Worm (Caenorhabditis elegans) whole organism, L4 larva: Measurements from ENCODE around the gene Y97E10AR.4.

ENCODE experiments used
- F10B5.3 ChIP-seq: sonication (generic microtip); optimal IDR thresholded peaks from 2 replicates; lab custom pipeline; 2016; ENCODE audit warnings: mild to moderate bottlenecking, missing genetic modification characterization, missing compliant biosample characterization
- F26F4.8 ChIP-seq: fragments of 200-800 bp; sonication (Bioruptor generic); conservative IDR thresholded peaks from 2 replicates; pipeline ENCODE4 v1.3.6; 2022; ENCODE audit warnings: missing genetic modification characterization, missing compliant biosample characterization
- F49E8.2 ChIP-seq: sonication (generic microtip); optimal IDR thresholded peaks from 2 replicates; lab custom pipeline; 2016; ENCODE audit warnings: missing compliant biosample characterization, mild to moderate bottlenecking, missing genetic modification characterization, borderline replicate concordance
- Y5F2A.4 ChIP-seq: fragments of 200-800 bp; sonication (Bioruptor generic); optimal IDR thresholded peaks from 2 replicates; lab custom pipeline; 2018; ENCODE audit warnings: mild to moderate bottlenecking, missing genetic modification characterization, missing compliant biosample characterization
- Y75B8A.6 ChIP-seq: fragments of 200-800 bp; sonication (Bioruptor generic); IDR thresholded peaks from 2 replicates; pipeline ENCODE4 v1.3.6; 2022; ENCODE audit warnings: missing genetic modification reagents, missing genetic modification characterization, missing compliant biosample characterization
- ZK337.2 ChIP-seq: fragments of 200-800 bp; sonication (Bioruptor generic); IDR thresholded peaks from 2 replicates; pipeline ENCODE4 v1.3.6; 2022; ENCODE audit warnings: missing genetic modification reagents, missing genetic modification characterization, missing compliant biosample characterization
- ZK546.5 ChIP-seq, 2 experiments: sonication (generic microtip); optimal IDR thresholded peaks; 2 replicates each; lab custom pipeline; 2017; ENCODE audit warnings: missing biosample characterization in 2 of 2, missing genetic modification characterization in 2 of 2
- aha-1 ChIP-seq: fragments of 150-350 bp; peaks from one replicate; lab custom pipeline; 2014; ENCODE audit warnings: missing biosample characterization, missing genetic modification characterization
- ama-1 ChIP-seq: fragments of 150-350 bp; optimal IDR thresholded peaks from 2 replicates; lab custom pipeline; 2014; ENCODE audit warnings: inconsistent platforms, mixed read lengths
- arid-1 ChIP-seq: fragments of 200-800 bp; sonication (Bioruptor generic); conservative IDR thresholded peaks from 2 replicates; pipeline ENCODE4 v1.3.6; 2022; ENCODE audit warnings: missing genetic modification reagents, missing genetic modification characterization, missing compliant biosample characterization
- ceh-62 ChIP-seq: sonication (generic microtip); optimal IDR thresholded peaks from 2 replicates; lab custom pipeline; 2017; ENCODE audit warnings: missing biosample characterization, missing genetic modification characterization
- daf-16 ChIP-seq, 3 experiments: sonication (generic microtip); optimal IDR thresholded peaks; 2 replicates each; lab custom pipeline; 2016 to 2017; ENCODE audit warnings: missing genetic modification characterization in 3 of 3, missing genetic modification reagents in 3 of 3, mild to moderate bottlenecking in 2 of 3, missing compliant biosample characterization in 2 of 3, missing biosample characterization in 1 of 3, moderate library complexity in 1 of 3
- dmd-6 ChIP-seq: fragments of 200-800 bp; sonication (Bioruptor generic); IDR thresholded peaks from 2 replicates; pipeline ENCODE4 v1.3.6; 2022; ENCODE audit warnings: missing genetic modification reagents, missing genetic modification characterization, missing compliant biosample characterization
- dmd-9 ChIP-seq: fragments of 200-800 bp; sonication (Bioruptor generic); IDR thresholded peaks from 2 replicates; pipeline ENCODE4 v1.3.6; 2022; ENCODE audit warnings: missing genetic modification reagents, missing genetic modification characterization, missing compliant biosample characterization
- egl-43 ChIP-seq: fragments of 200-800 bp; sonication (Bioruptor generic); IDR thresholded peaks from 2 replicates; pipeline ENCODE4 v1.3.6; 2022; ENCODE audit warnings: missing genetic modification reagents, missing genetic modification characterization, missing compliant biosample characterization
- fos-1 ChIP-seq: fragments of 150-350 bp; optimal IDR thresholded peaks from 2 replicates; lab custom pipeline; 2014; ENCODE audit warnings: missing biosample characterization, missing genetic modification characterization
- gei-8 ChIP-seq: fragments of 200-800 bp; sonication (Bioruptor generic); optimal IDR thresholded peaks from 2 replicates; lab custom pipeline; 2018; ENCODE audit warnings: mild to moderate bottlenecking, missing genetic modification characterization, missing compliant biosample characterization
- hmg-1.1 ChIP-seq: fragments of 200-800 bp; sonication (Bioruptor generic); IDR thresholded peaks from 2 replicates; pipeline ENCODE4 v1.3.6; 2022; ENCODE audit warnings: missing genetic modification reagents, missing genetic modification characterization, missing compliant biosample characterization
- jun-1 ChIP-seq: fragments of 150-350 bp; optimal IDR thresholded peaks from 2 replicates; lab custom pipeline; 2014; ENCODE audit warnings: missing biosample characterization, missing genetic modification reagents, missing genetic modification characterization
- lim-7 ChIP-seq: fragments of 200-800 bp; sonication (Bioruptor generic); IDR thresholded peaks from 2 replicates; pipeline ENCODE4 v1.3.6; 2022; ENCODE audit warnings: missing genetic modification characterization, missing compliant biosample characterization
- lin-1 ChIP-seq: fragments of 200-800 bp; sonication (Bioruptor generic); IDR thresholded peaks from 2 replicates; pipeline ENCODE4 v1.3.6; 2022; ENCODE audit warnings: missing genetic modification reagents, missing genetic modification characterization, missing compliant biosample characterization
- lin-13 ChIP-seq: fragments of 150-350 bp; optimal IDR thresholded peaks from 2 replicates; lab custom pipeline; 2014; ENCODE audit warnings: missing biosample characterization, missing genetic modification reagents, missing genetic modification characterization
- lin-38 ChIP-seq: fragments of 200-800 bp; sonication (Bioruptor generic); IDR thresholded peaks from 2 replicates; pipeline ENCODE4 v1.3.6; 2022; ENCODE audit warnings: missing genetic modification reagents, missing genetic modification characterization, missing compliant biosample characterization
- lsy-2 ChIP-seq, 2 experiments: fragments of 150-350 bp in 1 of 2; sonication (generic microtip) in 1 of 2; optimal IDR thresholded peaks; 2 replicates each; lab custom pipeline; 2014 to 2017; ENCODE audit warnings: missing biosample characterization in 2 of 2, missing genetic modification characterization in 2 of 2
- mdl-1 ChIP-seq, 2 experiments: fragments of 150-350 bp in 1 of 2; sonication (generic microtip) in 1 of 2; optimal IDR thresholded peaks; 2 replicates each; lab custom pipeline; 2014 to 2017; ENCODE audit warnings: missing biosample characterization in 2 of 2, missing genetic modification characterization in 2 of 2
- mxl-3 ChIP-seq: fragments of 200-800 bp; sonication (Bioruptor generic); optimal IDR thresholded peaks from 2 replicates; lab custom pipeline; 2018; ENCODE audit warnings: mild to moderate bottlenecking, missing genetic modification characterization, missing compliant biosample characterization
- nhr-11 ChIP-seq: fragments of 150-350 bp; optimal IDR thresholded peaks from 2 replicates; lab custom pipeline; 2014; ENCODE audit warnings: missing biosample characterization, missing genetic modification characterization
- nhr-111 ChIP-seq: fragments of 200-800 bp; sonication (Bioruptor generic); optimal IDR thresholded peaks from 2 replicates; lab custom pipeline; 2018; ENCODE audit warnings: mild to moderate bottlenecking, missing genetic modification characterization, missing compliant biosample characterization
- nhr-28 ChIP-seq: fragments of 150-350 bp; optimal IDR thresholded peaks from 2 replicates; lab custom pipeline; 2014; ENCODE audit warnings: missing biosample characterization, missing genetic modification characterization
- nhr-42 ChIP-seq: fragments of 200-800 bp; sonication (Bioruptor generic); IDR thresholded peaks from 2 replicates; pipeline ENCODE4 v1.3.6; 2022; ENCODE audit warnings: missing genetic modification characterization, missing compliant biosample characterization
- nhr-48 ChIP-seq: sonication (generic microtip); optimal IDR thresholded peaks from 2 replicates; lab custom pipeline; 2016; ENCODE audit warnings: mild to moderate bottlenecking, missing genetic modification characterization, missing compliant biosample characterization
- nhr-6 ChIP-seq: fragments of 150-350 bp; optimal IDR thresholded peaks from 2 replicates; lab custom pipeline; 2014; ENCODE audit warnings: missing biosample characterization, missing genetic modification characterization
- nhr-76 ChIP-seq: fragments of 150-350 bp; optimal IDR thresholded peaks from 2 replicates; lab custom pipeline; 2014; ENCODE audit warnings: missing biosample characterization, missing genetic modification characterization
- nhr-77 ChIP-seq: fragments of 150-350 bp; optimal IDR thresholded peaks from 2 replicates; lab custom pipeline; 2014; ENCODE audit warnings: missing biosample characterization, missing genetic modification characterization
- pha-4 ChIP-seq, 2 experiments: fragments of 150-350 bp in 1 of 2; fragments of 200-800 bp in 1 of 2; sonication (Bioruptor generic) in 1 of 2; IDR thresholded peaks in 1 of 2; optimal IDR thresholded peaks in 1 of 2; 2 replicates each; pipeline versions ENCODE4 v1.3.6 to Lab custom; 2014 to 2022; ENCODE audit warnings: missing genetic modification characterization in 2 of 2, missing genetic modification reagents in 2 of 2, missing biosample characterization in 1 of 2, missing compliant biosample characterization in 1 of 2
- pqm-1 ChIP-seq: sonication (generic microtip); optimal IDR thresholded peaks from 2 replicates; lab custom pipeline; 2017; ENCODE audit warnings: missing biosample characterization, missing genetic modification characterization
- sdz-12 ChIP-seq: fragments of 200-800 bp; sonication (Bioruptor generic); optimal IDR thresholded peaks from 2 replicates; lab custom pipeline; 2018; ENCODE audit warnings: mild to moderate bottlenecking, missing genetic modification characterization, missing compliant biosample characterization
- skn-1 ChIP-seq: fragments of 150-350 bp; optimal IDR thresholded peaks from 2 replicates; lab custom pipeline; 2014; ENCODE audit warnings: missing biosample characterization, missing genetic modification characterization
- snpc-4 ChIP-seq: fragments of 150-350 bp; optimal IDR thresholded peaks from 2 replicates; lab custom pipeline; 2014; ENCODE audit warnings: missing biosample characterization, missing genetic modification characterization
- spr-1 ChIP-seq: sonication (generic microtip); optimal IDR thresholded peaks from 2 replicates; lab custom pipeline; 2016; ENCODE audit warnings: mild to moderate bottlenecking, missing genetic modification characterization, missing compliant biosample characterization
- unc-130 ChIP-seq: sonication (generic microtip); optimal IDR thresholded peaks from 2 replicates; lab custom pipeline; 2016; ENCODE audit warnings: missing genetic modification reagents, missing genetic modification characterization, missing compliant biosample characterization
- zip-2 ChIP-seq: fragments of 150-350 bp; optimal IDR thresholded peaks from 2 replicates; lab custom pipeline; 2014; ENCODE audit warnings: missing biosample characterization, missing genetic modification characterization

Gene Y97E10AR.4

ce11 chrV:8031121-8031520 lies 21.1 kb upstream of the Y97E10AR.4 start, which contains the start of gene vars-1 (continued):
- TF ChIP-seq lsy-2 (tag; optimal IDR thresholded peaks at IDR 0.05; lab: Kevin White, UChicago) (peak in 1 of 2 experiments; percentile 71), Y75B8A.6 (GFP tag; lab: Robert Waterston, UW) (no peak), pha-4 (GFP tag; IDR thresholded peaks at IDR 0.05; lab: Robert Waterston, UW) (no peak), pha-4 (tag; optimal IDR thresholded peaks at IDR 0.05; lab: Kevin White, UChicago) (no peak), nhr-42 (GFP tag; lab: Robert Waterston, UW) (no peak), hmg-1.1 (GFP tag; lab: Robert Waterston, UW) (no peak), lim-7 (GFP tag; lab: Robert Waterston, UW) (no peak), mdl-1 (tag; optimal IDR thresholded peaks at IDR 0.05; lab: Kevin White, UChicago) (no peak), F10B5.3 (tag; lab: Kevin White, UChicago) (no peak), nhr-111 (GFP tag; lab: Kevin White, UChicago) (no peak), jun-1 (tag; lab: Kevin White, UChicago) (no peak), nhr-11 (tag; lab: Kevin White, UChicago) (no peak), daf-16 (GFP tag; optimal IDR thresholded peaks at IDR 0.05; lab: Kevin White, UChicago) (no peak), daf-16 (tag; optimal IDR thresholded peaks at IDR 0.05; lab: Kevin White, UChicago) (peak; percentile 37), mxl-3 (GFP tag; lab: Kevin White, UChicago) (no peak), nhr-6 (peak; percentile 4), sdz-12 (no peak)

ce11 chrV:8028825-8029489 lies 18.9 kb upstream of the Y97E10AR.4 start, which contains the start of gene oma-2:
Gene oma-2 (plus strand): TSS chrV:8029439.
- TF ChIP-seq lin-38 (peak; percentile 34), pqm-1 (no peak), nhr-28 (no peak), unc-130 (GFP tag; lab: Kevin White, UChicago) (peak; percentile 33), lsy-2 (tag; optimal IDR thresholded peaks at IDR 0.05; lab: Kevin White, UChicago) (peak in 1 of 2 experiments; percentile 25), sdz-12 (no peak), fos-1 (tag; lab: Kevin White, UChicago) (no peak), lin-1 (GFP tag; lab: Robert Waterston, UW) (no peak), dmd-9 (GFP tag; lab: Robert Waterston, UW) (no peak), lin-13 (GFP tag; lab: Kevin White, UChicago) (peak; percentile 33), Y5F2A.4 (no peak), ama-1 (lab: Kevin White, UChicago) (no peak), nhr-77 (tag; lab: Kevin White, UChicago) (no peak), gei-8 (no peak), ceh-62 (tag; lab: Kevin White, UChicago) (no peak), jun-1 (tag; lab: Kevin White, UChicago) (no peak), arid-1 (GFP tag; lab: Robert Waterston, UW) (no peak), F49E8.2 (tag; lab: Kevin White, UChicago) (peak; percentile 35), ZK337.2 (GFP tag; lab: Robert Waterston, UW) (no peak), dmd-6 (GFP tag; lab: Robert Waterston, UW) (no peak)
- TF ChIP-seq, all 104 proteins: peak for 5

ce11 chrV:8027429-8028142 lies 17.6 kb upstream of the Y97E10AR.4 start:
- no peak for TF ChIP-seq ceh-62 (tag; lab: Kevin White, UChicago)
- TF ChIP-seq ZK546.5 (tag; optimal IDR thresholded peaks at IDR 0.05; lab: Kevin White, UChicago): no peak
- TF ChIP-seq nhr-76 (tag; lab: Kevin White, UChicago): peak; percentile 3
- peak; percentile 18 for TF ChIP-seq nhr-48
- TF ChIP-seq skn-1 (tag; lab: Kevin White, UChicago): no peak
- peak; percentile 5 for TF ChIP-seq pqm-1
- no peak for TF ChIP-seq Y5F2A.4
- no peak for TF ChIP-seq egl-43
- TF ChIP-seq zip-2 (tag; lab: Kevin White, UChicago): no peak
- peak; percentile 39 for TF ChIP-seq dmd-6 (GFP tag; lab: Robert Waterston, UW)
- 0 out of 2 replicates have a peak, but pooled peaks have one; percentile 26 for TF ChIP-seq Y75B8A.6 (GFP tag; lab: Robert Waterston, UW)
- peak; percentile 60 for TF ChIP-seq nhr-28
- TF ChIP-seq spr-1 (tag; lab: Kevin White, UChicago): no peak
- no peak for TF ChIP-seq aha-1
- no peak for TF ChIP-seq ama-1 (lab: Kevin White, UChicago)
- TF ChIP-seq daf-16 (GFP tag; optimal IDR thresholded peaks at IDR 0.05; lab: Kevin White, UChicago): no peak
- peak; percentile 73 for TF ChIP-seq daf-16 (tag; optimal IDR thresholded peaks at IDR 0.05; lab: Kevin White, UChicago)
- TF ChIP-seq arid-1 (GFP tag; lab: Robert Waterston, UW): no peak
- no peak for TF ChIP-seq lin-13 (GFP tag; lab: Kevin White, UChicago)
- no peak for TF ChIP-seq snpc-4
- no peak for TF ChIP-seq F26F4.8 (GFP tag; lab: Robert Waterston, UW)
